Fruit fly (Drosophila melanogaster): Measurements from ENCODE around the gene how.

how gene

dm6 chr3R:22043748-22044402 lies 1.9 kb downstream of the how start (continued):
- TF ChIP-seq Sox14 (GFP tag; optimal IDR thresholded peaks at IDR 0.05), result peak; percentile 62
- no peak for TF ChIP-seq CG16779 (tag; optimal IDR thresholded peaks at IDR 0.05)
- TF ChIP-seq CG31627 (GFP tag; optimal IDR thresholded peaks at IDR 0.05), result peak; percentile 31
- no peak for TF ChIP-seq Ets96B (tag; optimal IDR thresholded peaks at IDR 0.05)
- TF ChIP-seq Sox15 (GFP tag; optimal IDR thresholded peaks at IDR 0.05), result no peak
- TF ChIP-seq CG10631 (GFP tag; optimal IDR thresholded peaks at IDR 0.05), result peak; percentile 31
- TF ChIP-seq Lpt (GFP tag; optimal IDR thresholded peaks at IDR 0.05), result peak; percentile 29
- peak; percentile 34 for TF ChIP-seq CG3919 (GFP tag; optimal IDR thresholded peaks at IDR 0.05)
- peak; percentile 40 for TF ChIP-seq Hr39 (GFP tag; optimal IDR thresholded peaks at IDR 0.05)
- TF ChIP-seq pdm3 (GFP tag; optimal IDR thresholded peaks at IDR 0.05), result peak; percentile 9
- peak; percentile 67 for TF ChIP-seq dsx (GFP tag; optimal IDR thresholded peaks at IDR 0.05; ENCODE audit: poor library complexity, severe bottlenecking)
- no peak for TF ChIP-seq achi (GFP tag; optimal IDR thresholded peaks at IDR 0.05)
- peak; percentile 29 for TF ChIP-seq Smox (GFP tag; optimal IDR thresholded peaks at IDR 0.05)
- TF ChIP-seq CG32006 (GFP tag; optimal IDR thresholded peaks at IDR 0.05), result no peak
- TF ChIP-seq net (GFP tag; optimal IDR thresholded peaks at IDR 0.05), result no peak
- no peak for TF ChIP-seq CG6808 (GFP tag; optimal IDR thresholded peaks at IDR 0.05)
- no peak for TF ChIP-seq CG34406 (GFP tag; optimal IDR thresholded peaks at IDR 0.05)
- TF ChIP-seq CG8119 (GFP tag; IDR thresholded peaks at IDR 0.05), result no peak
- TF ChIP-seq CG6854 (GFP tag; optimal IDR thresholded peaks at IDR 0.05), result no peak
- no peak for TF ChIP-seq CG6276 (GFP tag; optimal IDR thresholded peaks at IDR 0.05)
- no peak for TF ChIP-seq CG8319 (GFP tag; optimal IDR thresholded peaks at IDR 0.05)
- no peak for TF ChIP-seq salr (GFP tag; optimal IDR thresholded peaks at IDR 0.05)
- TF ChIP-seq CG10669 (GFP tag; optimal IDR thresholded peaks at IDR 0.05), result no peak
- peak; percentile 32 to 43 for TF ChIP-seq ss (GFP tag; optimal IDR thresholded peaks at IDR 0.05)
- no peak for TF ChIP-seq CG7368 (GFP tag; optimal IDR thresholded peaks at IDR 0.05)
- peak; percentile 31 for TF ChIP-seq esn (GFP tag; optimal IDR thresholded peaks at IDR 0.05)
- no peak for TF ChIP-seq dac (GFP tag; optimal IDR thresholded peaks at IDR 0.05)
- no peak for TF ChIP-seq OdsH (GFP tag; optimal IDR thresholded peaks at IDR 0.05)
- TF ChIP-seq CG6792 (GFP tag; optimal IDR thresholded peaks at IDR 0.05), result no peak
- peak; percentile 35 for TF ChIP-seq Met (GFP tag; optimal IDR thresholded peaks at IDR 0.05)
- no peak for TF ChIP-seq fd59A (GFP tag; optimal IDR thresholded peaks at IDR 0.05)
- peak; percentile 39 for TF ChIP-seq vri (GFP tag; optimal IDR thresholded peaks at IDR 0.05)

dm6 chr3R:22044443-22044970 lies 2.5 kb downstream of the how start:
- TF ChIP-seq cyc (GFP tag; optimal IDR thresholded peaks at IDR 0.05) (no peak), dac (GFP tag; optimal IDR thresholded peaks at IDR 0.05) (no peak), CG3919 (GFP tag; optimal IDR thresholded peaks at IDR 0.05) (no peak), CG11902 (GFP tag; optimal IDR thresholded peaks at IDR 0.05) (no peak), CG6854 (GFP tag; optimal IDR thresholded peaks at IDR 0.05) (no peak), CG6808 (GFP tag; optimal IDR thresholded peaks at IDR 0.05) (no peak), pdm3 (GFP tag; optimal IDR thresholded peaks at IDR 0.05) (no peak), Blimp-1 (GFP tag; optimal IDR thresholded peaks at IDR 0.05) (no peak), CG6163 (GFP tag; IDR thresholded peaks at IDR 0.05) (no peak), eg (GFP tag; IDR thresholded peaks at IDR 0.05) (no peak), Eip75B (GFP tag; optimal IDR thresholded peaks at IDR 0.05) (no peak)

dm6 chr3R:22046231-22046630 lies 4.2 kb downstream of the how start:
- TF ChIP-seq CG11902 (GFP tag; optimal IDR thresholded peaks at IDR 0.05) (no peak), CG32006 (GFP tag; optimal IDR thresholded peaks at IDR 0.05) (no peak), Met (GFP tag; optimal IDR thresholded peaks at IDR 0.05) (peak; percentile 10), Lpt (GFP tag; optimal IDR thresholded peaks at IDR 0.05) (no peak), spab (GFP tag; optimal IDR thresholded peaks at IDR 0.05) (no peak), CG6163 (GFP tag; IDR thresholded peaks at IDR 0.05) (no peak; the same call in 2 of the 3 replicates), Ets96B (tag; optimal IDR thresholded peaks at IDR 0.05) (no peak), Eip93F (GFP tag; optimal IDR thresholded peaks at IDR 0.05) (no peak), dac (GFP tag; optimal IDR thresholded peaks at IDR 0.05) (no peak), fd85E (GFP tag; optimal IDR thresholded peaks at IDR 0.05) (no peak), CG10669 (GFP tag; optimal IDR thresholded peaks at IDR 0.05) (no peak), vri (GFP tag; optimal IDR thresholded peaks at IDR 0.05) (no peak), CG16779 (tag; optimal IDR thresholded peaks at IDR 0.05) (no peak), CG15336 (GFP tag; IDR thresholded peaks at IDR 0.05) (peak; percentile 55), CG8319 (GFP tag; optimal IDR thresholded peaks at IDR 0.05) (no peak), acj6 (GFP tag; optimal IDR thresholded peaks at IDR 0.05) (peak; percentile 12), eg (GFP tag; IDR thresholded peaks at IDR 0.05) (peak; percentile 40; the same call in 1 of the 3 replicates), ss (GFP tag; optimal IDR thresholded peaks at IDR 0.05) (no peak), Hr38 (GFP tag; optimal IDR thresholded peaks at IDR 0.05) (no peak), topi (GFP tag; optimal IDR thresholded peaks at IDR 0.05) (peak; percentile 22), CG8119 (GFP tag; IDR thresholded peaks at IDR 0.05) (peak; percentile 30; the same call in 1 of the 3 replicates), Smox (GFP tag; optimal IDR thresholded peaks at IDR 0.05) (no peak), CG3919 (GFP tag; optimal IDR thresholded peaks at IDR 0.05) (no peak)

Data from whole organism, prepupa.